Worm (Caenorhabditis elegans): ENCODE data around the gene C27C12.4.

Gene C27C12.4

DNA sequence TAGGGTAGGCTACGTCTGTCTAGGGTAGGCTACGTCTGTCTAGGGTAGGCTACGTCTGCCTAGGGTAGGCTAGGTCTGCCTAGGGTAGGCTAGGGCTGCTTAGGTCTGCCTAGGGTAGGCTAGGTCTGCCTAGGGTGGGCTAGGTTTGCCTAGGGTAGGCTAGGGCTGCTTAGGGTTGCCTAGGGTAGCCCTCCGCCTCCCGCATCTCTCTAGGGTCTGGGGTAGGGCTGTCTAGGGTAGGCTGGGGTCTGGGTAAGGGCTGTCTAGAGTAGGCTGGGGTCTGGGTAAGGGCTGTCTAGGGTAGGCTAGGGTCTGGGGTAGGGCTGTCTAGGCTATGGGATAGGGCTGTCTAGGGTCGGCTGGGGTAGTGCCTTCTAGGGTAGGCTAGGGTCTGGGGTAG, 23.8 kb downstream of the C27C12.4 start:
- no peak for TF ChIP-seq cog-1 (tag; optimal IDR thresholded peaks at IDR 0.05)
- TF ChIP-seq ref-1 (GFP tag; conservative IDR thresholded peaks at IDR 0.05), result no peak
- TF ChIP-seq klf-2 (GFP tag; conservative IDR thresholded peaks at IDR 0.05), result no peak
- TF ChIP-seq T22C8.4 (GFP tag; IDR thresholded peaks at IDR 0.05), result no peak
- no peak for TF ChIP-seq med-1 (GFP tag; optimal IDR thresholded peaks at IDR 0.05; ENCODE audit: insufficient read depth)
- TF ChIP-seq flt-1 (GFP tag; IDR thresholded peaks at IDR 0.05), result no peak
- no peak for TF ChIP-seq ztf-29 (GFP tag; IDR thresholded peaks at IDR 0.05)
- TF ChIP-seq ztf-23 (GFP tag; IDR thresholded peaks at IDR 0.05), result no peak
- no peak for TF ChIP-seq tab-1 (GFP tag; IDR thresholded peaks at IDR 0.05)

ce11 chrX:14881119-14881518, 27.2 kb downstream of the C27C12.4 start, which contains the start of gene flp-8:
Gene flp-8 (plus strand): TSS chrX:14881419.
- TF ChIP-seq ztf-29 (GFP tag; IDR thresholded peaks at IDR 0.05) (no peak), med-1 (GFP tag; optimal IDR thresholded peaks at IDR 0.05; ENCODE audit: insufficient read depth) (no peak), ztf-23 (GFP tag; IDR thresholded peaks at IDR 0.05) (no peak), cog-1 (tag; optimal IDR thresholded peaks at IDR 0.05) (no peak), T22C8.4 (GFP tag; IDR thresholded peaks at IDR 0.05) (no peak), ref-1 (GFP tag; conservative IDR thresholded peaks at IDR 0.05) (no peak), flt-1 (GFP tag; IDR thresholded peaks at IDR 0.05) (no peak), klf-2 (GFP tag; conservative IDR thresholded peaks at IDR 0.05) (no peak), tab-1 (GFP tag; IDR thresholded peaks at IDR 0.05) (no peak)

DNA sequence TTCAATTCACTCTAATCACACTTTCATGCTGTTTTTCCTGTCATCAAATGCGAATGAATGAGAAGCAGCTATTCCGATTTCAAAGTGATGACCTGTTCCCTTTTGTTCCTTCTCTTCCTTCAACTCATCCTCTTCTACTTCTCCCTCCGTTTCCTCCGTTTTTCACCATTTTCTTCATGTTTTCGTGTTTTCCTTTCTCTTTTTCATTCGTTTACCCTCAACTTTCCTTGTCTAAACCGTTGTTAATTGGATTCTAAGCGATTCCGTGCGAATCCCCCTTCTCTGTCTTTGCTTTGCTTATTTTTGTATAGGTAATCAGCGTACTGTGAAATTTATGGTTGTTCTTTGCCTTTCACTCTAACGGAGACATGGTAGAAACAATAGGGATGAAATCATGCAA, 32.0 kb downstream of the C27C12.4 start:
- TF ChIP-seq ref-1 (GFP tag; conservative IDR thresholded peaks at IDR 0.05) (no peak), tab-1 (GFP tag; IDR thresholded peaks at IDR 0.05) (no peak), klf-2 (GFP tag; conservative IDR thresholded peaks at IDR 0.05) (no peak), ztf-29 (GFP tag; IDR thresholded peaks at IDR 0.05) (no peak), ztf-23 (GFP tag; IDR thresholded peaks at IDR 0.05) (no peak), cog-1 (tag; optimal IDR thresholded peaks at IDR 0.05) (no peak), flt-1 (GFP tag; IDR thresholded peaks at IDR 0.05) (no peak), T22C8.4 (GFP tag; IDR thresholded peaks at IDR 0.05) (no peak), med-1 (GFP tag; optimal IDR thresholded peaks at IDR 0.05; ENCODE audit: insufficient read depth) (no peak)

DNA sequence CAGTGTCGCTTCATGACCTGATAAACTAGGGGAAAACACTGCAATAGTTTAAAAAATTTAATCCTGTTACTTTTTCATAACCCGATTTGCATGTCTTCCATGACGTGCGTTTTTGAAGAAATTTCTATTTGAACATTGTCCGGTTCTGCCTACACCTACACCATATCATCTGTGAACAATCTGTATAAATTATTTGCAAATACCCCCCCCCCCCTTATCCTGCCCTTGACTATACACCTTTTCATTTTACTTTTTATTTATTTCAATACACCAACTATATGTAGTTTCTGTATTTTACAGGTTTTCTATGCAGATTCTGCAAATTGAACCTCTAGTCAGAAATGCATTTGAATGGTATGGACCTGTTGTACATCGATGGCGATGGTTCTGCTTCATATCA, 34.3 kb downstream of the C27C12.4 start, which contains the start of gene daf-6:
Gene daf-6, plus strand, starts transcription at position 301 of the 400 bp plus-strand sequence.
- no peak for TF ChIP-seq cog-1 (tag; optimal IDR thresholded peaks at IDR 0.05)

ce11 chrX:14894380-14894779, 40.5 kb downstream of the C27C12.4 start:
- TF ChIP-seq T22C8.4 (GFP tag; IDR thresholded peaks at IDR 0.05) (no peak), flt-1 (GFP tag; IDR thresholded peaks at IDR 0.05) (no peak), ref-1 (GFP tag; conservative IDR thresholded peaks at IDR 0.05) (no peak), ztf-23 (GFP tag; IDR thresholded peaks at IDR 0.05) (no peak)

ce11 chrX:14894845-14895244, 41.0 kb downstream of the C27C12.4 start, which contains the start of gene nac-1:
Gene nac-1 (plus strand): TSS chrX:14895145.
- TF ChIP-seq cog-1 (tag; optimal IDR thresholded peaks at IDR 0.05) (no peak), tab-1 (GFP tag; IDR thresholded peaks at IDR 0.05) (no peak), klf-2 (GFP tag; conservative IDR thresholded peaks at IDR 0.05) (no peak), ref-1 (GFP tag; conservative IDR thresholded peaks at IDR 0.05) (no peak), med-1 (GFP tag; optimal IDR thresholded peaks at IDR 0.05; ENCODE audit: insufficient read depth) (no peak), T22C8.4 (GFP tag; IDR thresholded peaks at IDR 0.05) (no peak)

DNA sequence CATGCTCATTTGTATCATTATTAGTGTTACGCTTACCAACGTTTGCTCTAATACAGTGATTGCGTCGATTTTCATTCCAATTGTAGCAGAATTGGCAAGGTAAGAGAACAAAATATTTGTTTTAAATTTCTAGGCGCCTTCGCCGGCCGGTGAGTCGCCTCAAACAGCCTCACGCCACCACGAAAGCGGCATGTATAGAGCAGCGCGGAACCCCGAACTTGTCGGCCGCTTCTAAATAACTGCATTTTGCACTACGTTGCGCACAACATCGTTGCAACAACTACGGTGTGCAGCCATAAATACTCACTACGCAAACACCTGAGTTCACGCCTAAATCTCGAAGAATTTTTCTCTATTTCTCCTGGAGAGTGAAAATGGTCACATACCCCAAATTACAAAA, 43.3 kb downstream of the C27C12.4 start:
- TF ChIP-seq ztf-29 (GFP tag; IDR thresholded peaks at IDR 0.05) (no peak), T22C8.4 (GFP tag; IDR thresholded peaks at IDR 0.05) (no peak), med-1 (GFP tag; optimal IDR thresholded peaks at IDR 0.05; ENCODE audit: insufficient read depth) (no peak), ztf-23 (GFP tag; IDR thresholded peaks at IDR 0.05) (no peak), klf-2 (GFP tag; conservative IDR thresholded peaks at IDR 0.05) (no peak), tab-1 (GFP tag; IDR thresholded peaks at IDR 0.05) (no peak), cog-1 (tag; optimal IDR thresholded peaks at IDR 0.05) (no peak), ref-1 (GFP tag; conservative IDR thresholded peaks at IDR 0.05) (no peak), flt-1 (GFP tag; IDR thresholded peaks at IDR 0.05) (no peak)

- TF ChIP-seq tab-1 (GFP tag; IDR thresholded peaks at IDR 0.05) (no peak), T22C8.4 (GFP tag; IDR thresholded peaks at IDR 0.05) (no peak), ref-1 (GFP tag; conservative IDR thresholded peaks at IDR 0.05) (no peak), klf-2 (GFP tag; conservative IDR thresholded peaks at IDR 0.05) (no peak), flt-1 (GFP tag; IDR thresholded peaks at IDR 0.05) (no peak), ztf-23 (GFP tag; IDR thresholded peaks at IDR 0.05) (no peak), med-1 (GFP tag; optimal IDR thresholded peaks at IDR 0.05; ENCODE audit: insufficient read depth) (no peak), ztf-29 (GFP tag; IDR thresholded peaks at IDR 0.05) (no peak), cog-1 (tag; optimal IDR thresholded peaks at IDR 0.05) (no peak)
Observed at ce11 chrX:14898205-14898604, 44.3 kb downstream of the C27C12.4 start, which contains the start of gene lips-8. Gene lips-8 (plus strand): TSS chrX:14898505.

- TF ChIP-seq tab-1 (GFP tag; IDR thresholded peaks at IDR 0.05) (no peak), cog-1 (tag; optimal IDR thresholded peaks at IDR 0.05) (no peak), ref-1 (GFP tag; conservative IDR thresholded peaks at IDR 0.05) (no peak), flt-1 (GFP tag; IDR thresholded peaks at IDR 0.05) (no peak), klf-2 (GFP tag; conservative IDR thresholded peaks at IDR 0.05) (no peak), T22C8.4 (GFP tag; IDR thresholded peaks at IDR 0.05) (no peak), med-1 (GFP tag; optimal IDR thresholded peaks at IDR 0.05; ENCODE audit: insufficient read depth) (no peak), ztf-29 (GFP tag; IDR thresholded peaks at IDR 0.05) (no peak), ztf-23 (GFP tag; IDR thresholded peaks at IDR 0.05) (no peak)
Observed at ce11 chrX:14900487-14900886, 46.6 kb downstream of the C27C12.4 start.

DNA sequence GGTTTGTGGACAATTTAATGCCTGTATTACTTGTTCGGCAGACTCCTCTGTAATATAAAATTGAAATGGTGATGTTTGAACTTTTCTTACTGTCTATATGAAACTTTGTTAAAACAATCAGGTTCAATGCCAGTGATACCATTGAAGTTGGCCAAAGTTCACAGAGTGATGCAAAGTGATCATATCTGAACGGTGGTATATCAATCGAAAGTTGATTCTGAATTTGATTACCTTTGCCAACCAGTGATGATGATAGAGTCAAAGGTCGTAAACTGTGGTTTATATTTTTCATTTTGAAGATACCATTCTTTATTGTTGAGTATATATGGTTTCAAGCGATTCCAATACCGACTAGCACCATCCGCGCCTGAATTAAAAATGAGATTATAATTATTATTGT, 49.5 kb downstream of the C27C12.4 start:
- TF ChIP-seq tab-1 (GFP tag; IDR thresholded peaks at IDR 0.05), result no peak
- no peak for TF ChIP-seq ztf-23 (GFP tag; IDR thresholded peaks at IDR 0.05)
- TF ChIP-seq flt-1 (GFP tag; IDR thresholded peaks at IDR 0.05), result no peak
- TF ChIP-seq T22C8.4 (GFP tag; IDR thresholded peaks at IDR 0.05), result no peak
- TF ChIP-seq ref-1 (GFP tag; conservative IDR thresholded peaks at IDR 0.05), result no peak
- no peak for TF ChIP-seq cog-1 (tag; optimal IDR thresholded peaks at IDR 0.05)
- TF ChIP-seq med-1 (GFP tag; optimal IDR thresholded peaks at IDR 0.05; ENCODE audit: insufficient read depth), result no peak
- no peak for TF ChIP-seq ztf-29 (GFP tag; IDR thresholded peaks at IDR 0.05)
- no peak for TF ChIP-seq klf-2 (GFP tag; conservative IDR thresholded peaks at IDR 0.05)

Data from whole organism, midembryonic.